Worm (Caenorhabditis elegans) whole organism, L4 larva: ENCODE measurements around the gene gcy-22.

Source experiments
- dmd-8 ChIP-seq: fragments of 200-800 bp; sonication (Bioruptor generic); IDR thresholded peaks from 2 replicates; pipeline ENCODE4 v1.3.6; 2022; ENCODE audit warnings: missing genetic modification characterization, missing compliant biosample characterization
- nhr-237 ChIP-seq: sonication (generic microtip); optimal IDR thresholded peaks from 2 replicates; lab custom pipeline; 2017; ENCODE audit warnings: missing biosample characterization, missing genetic modification characterization
- nhr-77 ChIP-seq: fragments of 150-350 bp; optimal IDR thresholded peaks from 2 replicates; lab custom pipeline; 2014; ENCODE audit warnings: missing biosample characterization, missing genetic modification characterization
- zag-1 ChIP-seq: fragments of 150-350 bp; optimal IDR thresholded peaks from 2 replicates; lab custom pipeline; 2014; ENCODE audit warnings: missing biosample characterization, missing genetic modification characterization

DNA sequence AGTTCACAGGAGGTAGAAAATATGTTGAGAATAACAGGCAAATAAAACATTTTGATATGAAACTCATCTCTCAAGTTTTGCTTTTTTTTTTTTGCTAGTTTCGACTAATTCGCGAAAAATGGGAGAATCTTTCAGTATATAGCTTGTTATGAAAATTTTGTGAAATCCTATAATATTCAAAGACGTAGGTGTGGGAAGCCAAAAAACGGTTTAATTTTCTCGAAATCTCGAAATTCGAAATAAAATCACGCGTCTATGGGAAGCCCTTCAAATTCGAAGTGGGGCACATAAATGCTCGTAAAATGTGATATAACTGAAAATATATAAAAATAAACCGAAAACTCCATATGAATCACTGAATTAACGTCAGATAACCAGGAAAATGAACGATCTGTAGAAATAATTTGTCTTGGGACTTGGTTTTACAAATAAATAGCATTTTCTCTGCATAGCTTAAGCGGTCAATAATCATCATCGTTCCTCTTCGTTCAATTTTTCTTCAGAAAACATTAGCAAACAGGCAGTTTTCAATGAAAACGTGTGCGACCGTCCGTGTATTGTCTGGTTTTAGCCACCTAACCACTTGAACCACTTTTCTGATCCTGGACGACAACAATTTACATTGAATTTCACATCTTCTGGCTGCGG is at the start of gene gcy-22, which contains the start of gene grl-14:
- no peak for TF ChIP-seq nhr-77 (tag; lab: Kevin White, UChicago)
- TF ChIP-seq dmd-8: no peak
- no peak for TF ChIP-seq zag-1
- TF ChIP-seq nhr-237 (tag; lab: Kevin White, UChicago): no peak
